Worm (Caenorhabditis elegans) whole organism, L3 larva: ENCODE results near the gene clec-121.

Source experiments
- ZK546.5 ChIP-seq: sonication (generic microtip); optimal IDR thresholded peaks from 2 replicates; lab custom pipeline; 2017; ENCODE audit warnings: missing biosample characterization, missing genetic modification characterization
- aly-2 ChIP-seq: fragments of 150-350 bp; optimal IDR thresholded peaks from 2 replicates; lab custom pipeline; 2014; ENCODE audit warnings: missing biosample characterization, missing genetic modification characterization
- ama-1 ChIP-seq: fragments of 150-350 bp; optimal IDR thresholded peaks from 2 replicates; lab custom pipeline; 2018
- ceh-16 ChIP-seq: sonication (generic microtip); optimal IDR thresholded peaks from 2 replicates; lab custom pipeline; 2017; ENCODE audit warnings: missing biosample characterization, missing genetic modification characterization
- ceh-28 ChIP-seq: fragments of 150-350 bp; optimal IDR thresholded peaks from 2 replicates; lab custom pipeline; 2014; ENCODE audit warnings: missing biosample characterization, missing genetic modification reagents, missing genetic modification characterization
- ceh-82 ChIP-seq: fragments of 150-350 bp; optimal IDR thresholded peaks from 2 replicates; lab custom pipeline; 2014; ENCODE audit warnings: missing biosample characterization, missing genetic modification characterization
- ceh-9 ChIP-seq: sonication (generic microtip); optimal IDR thresholded peaks from 2 replicates; lab custom pipeline; 2018; ENCODE audit warnings: missing biosample characterization, missing genetic modification characterization
- daf-12 ChIP-seq: fragments of 150-350 bp; optimal IDR thresholded peaks from 2 replicates; lab custom pipeline; 2014; ENCODE audit warnings: missing biosample characterization, missing genetic modification reagents, missing genetic modification characterization
- egl-27 ChIP-seq: sonication (generic microtip); optimal IDR thresholded peaks from 4 replicates; lab custom pipeline; 2017; ENCODE audit warnings: missing biosample characterization, missing genetic modification reagents, missing genetic modification characterization
- egl-5 ChIP-seq: fragments of 150-350 bp; optimal IDR thresholded peaks from 2 replicates; lab custom pipeline; 2017; ENCODE audit warnings: missing biosample characterization, missing genetic modification reagents, missing genetic modification characterization, inconsistent platforms
- elt-1 ChIP-seq: fragments of 150-350 bp; optimal IDR thresholded peaks from 2 replicates; lab custom pipeline; 2014; ENCODE audit warnings: missing biosample characterization, missing genetic modification characterization
- elt-2 ChIP-seq: sonication (generic microtip); optimal IDR thresholded peaks from 2 replicates; lab custom pipeline; 2016; ENCODE audit warnings: missing genetic modification reagents, mild to moderate bottlenecking, missing genetic modification characterization, missing compliant biosample characterization
- elt-3 ChIP-seq, 3 experiments: fragments of 150-350 bp in 1 of 3; sonication (generic microtip) in 2 of 3; optimal IDR thresholded peaks; 2 replicates in 2 of 3; 4 replicates in 1 of 3; lab custom pipeline; 2014 to 2017; ENCODE audit warnings: missing biosample characterization in 3 of 3, missing genetic modification characterization in 3 of 3
- eor-1 ChIP-seq, 2 experiments: fragments of 150-350 bp; optimal IDR thresholded peaks; 2 replicates each; lab custom pipeline; 2014 to 2018; ENCODE audit warnings: missing biosample characterization in 2 of 2, missing genetic modification characterization in 2 of 2
- fkh-10 ChIP-seq: sonication (generic microtip); optimal IDR thresholded peaks from 2 replicates; lab custom pipeline; 2017; ENCODE audit warnings: missing biosample characterization, missing genetic modification reagents, missing genetic modification characterization
- fkh-2 ChIP-seq: fragments of 150-350 bp; optimal IDR thresholded peaks from 2 replicates; lab custom pipeline; 2014; ENCODE audit warnings: missing biosample characterization, missing genetic modification reagents, missing genetic modification characterization
- fos-1 ChIP-seq: fragments of 150-350 bp; optimal IDR thresholded peaks from 2 replicates; lab custom pipeline; 2014; ENCODE audit warnings: missing biosample characterization, missing genetic modification characterization
- hmg-11 ChIP-seq: sonication (generic microtip); optimal IDR thresholded peaks from 2 replicates; lab custom pipeline; 2016; ENCODE audit warnings: missing genetic modification characterization, missing compliant biosample characterization
- jun-1 ChIP-seq: fragments of 150-350 bp; optimal IDR thresholded peaks from 2 replicates; lab custom pipeline; 2014; ENCODE audit warnings: missing biosample characterization, missing genetic modification reagents, missing genetic modification characterization
- lin-15B ChIP-seq: fragments of 150-350 bp; optimal IDR thresholded peaks from 2 replicates; lab custom pipeline; 2014; ENCODE audit warnings: missing biosample characterization, missing genetic modification characterization
- lin-39 ChIP-seq: fragments of 150-350 bp; optimal IDR thresholded peaks from 2 replicates; lab custom pipeline; 2018; ENCODE audit warnings: missing biosample characterization, missing genetic modification reagents, missing genetic modification characterization
- lsy-12 ChIP-seq: sonication (generic microtip); optimal IDR thresholded peaks from 2 replicates; lab custom pipeline; 2016; ENCODE audit warnings: mild to moderate bottlenecking, missing genetic modification characterization, missing compliant biosample characterization
- mdl-1 ChIP-seq: fragments of 150-350 bp; optimal IDR thresholded peaks from 2 replicates; lab custom pipeline; 2014; ENCODE audit warnings: missing biosample characterization, missing genetic modification characterization
- mml-1 ChIP-seq: fragments of 150-350 bp; sonication (generic microtip); optimal IDR thresholded peaks from 3 replicates; lab custom pipeline; 2014; ENCODE audit warnings: missing biosample characterization, missing genetic modification characterization
- nfya-1 ChIP-seq: sonication (generic microtip); optimal IDR thresholded peaks from 2 replicates; lab custom pipeline; 2017; ENCODE audit warnings: missing genetic modification characterization, mild to moderate bottlenecking, missing compliant biosample characterization, antibody characterized with exemption, moderate library complexity; ENCODE audit not compliant: insufficient read depth
- nhr-11 ChIP-seq: fragments of 150-350 bp; optimal IDR thresholded peaks from 2 replicates; lab custom pipeline; 2014; ENCODE audit warnings: missing biosample characterization, missing genetic modification characterization
- nhr-12 ChIP-seq: fragments of 150-350 bp; optimal IDR thresholded peaks from 2 replicates; lab custom pipeline; 2014; ENCODE audit warnings: missing biosample characterization, missing genetic modification characterization
- nhr-23 ChIP-seq: fragments of 150-350 bp; optimal IDR thresholded peaks from 2 replicates; lab custom pipeline; 2014; ENCODE audit warnings: missing biosample characterization, missing genetic modification reagents, missing genetic modification characterization
- nhr-237 ChIP-seq: fragments of 150-350 bp; optimal IDR thresholded peaks from 2 replicates; lab custom pipeline; 2014; ENCODE audit warnings: missing biosample characterization, missing genetic modification characterization
- nhr-25 ChIP-seq: sonication (generic microtip); optimal IDR thresholded peaks from 2 replicates; lab custom pipeline; 2017; ENCODE audit warnings: missing biosample characterization, missing genetic modification characterization
- nhr-28 ChIP-seq: fragments of 150-350 bp; optimal IDR thresholded peaks from 2 replicates; lab custom pipeline; 2014; ENCODE audit warnings: missing biosample characterization, missing genetic modification characterization
- nhr-43 ChIP-seq: sonication (generic microtip); optimal IDR thresholded peaks from 2 replicates; lab custom pipeline; 2016; ENCODE audit warnings: mild to moderate bottlenecking, missing genetic modification characterization, missing compliant biosample characterization; ENCODE audit not compliant: poor library complexity, severe bottlenecking
- nhr-67 ChIP-seq: fragments of 150-350 bp; optimal IDR thresholded peaks from 2 replicates; lab custom pipeline; 2014; ENCODE audit warnings: missing biosample characterization, missing genetic modification characterization
- nhr-76 ChIP-seq: fragments of 150-350 bp; sonication (generic microtip); optimal IDR thresholded peaks from 5 replicates; lab custom pipeline; 2014; ENCODE audit warnings: missing biosample characterization, missing genetic modification characterization
- nhr-77 ChIP-seq: fragments of 150-350 bp; optimal IDR thresholded peaks from 2 replicates; lab custom pipeline; 2014; ENCODE audit warnings: missing biosample characterization, missing genetic modification characterization
- pha-4 ChIP-seq: fragments of 150-350 bp; optimal IDR thresholded peaks from 2 replicates; lab custom pipeline; 2014; ENCODE audit warnings: missing biosample characterization, missing genetic modification reagents, missing genetic modification characterization
- pqm-1 ChIP-seq: fragments of 150-350 bp; optimal IDR thresholded peaks from 2 replicates; lab custom pipeline; 2017; ENCODE audit warnings: missing biosample characterization, missing genetic modification characterization, inconsistent platforms
- sea-2 ChIP-seq: fragments of 150-350 bp; sonication (generic microtip); optimal IDR thresholded peaks from 4 replicates; lab custom pipeline; 2014; ENCODE audit warnings: missing biosample characterization, missing genetic modification reagents, missing genetic modification characterization
- skn-1 ChIP-seq: fragments of 150-350 bp; optimal IDR thresholded peaks from 2 replicates; lab custom pipeline; 2014; ENCODE audit warnings: missing biosample characterization, missing genetic modification characterization
- snpc-4 ChIP-seq: fragments of 150-350 bp; optimal IDR thresholded peaks from 2 replicates; lab custom pipeline; 2014; ENCODE audit warnings: missing biosample characterization, missing genetic modification characterization
- tbx-2 ChIP-seq: sonication (generic microtip); optimal IDR thresholded peaks from 2 replicates; lab custom pipeline; 2016; ENCODE audit warnings: mild to moderate bottlenecking, missing genetic modification characterization, missing compliant biosample characterization
- unc-39 ChIP-seq: sonication (generic microtip); optimal IDR thresholded peaks from 4 replicates; lab custom pipeline; 2017; ENCODE audit warnings: missing biosample characterization, missing genetic modification characterization
- unc-62 ChIP-seq: fragments of 150-350 bp; sonication (generic microtip); optimal IDR thresholded peaks from 4 replicates; lab custom pipeline; 2014; ENCODE audit warnings: missing biosample characterization, missing genetic modification reagents, missing genetic modification characterization
- zag-1 ChIP-seq: fragments of 150-350 bp; optimal IDR thresholded peaks from 2 replicates; lab custom pipeline; 2014; ENCODE audit warnings: missing biosample characterization, missing genetic modification characterization
- ztf-11 ChIP-seq: fragments of 150-350 bp; optimal IDR thresholded peaks from 2 replicates; lab custom pipeline; 2014; ENCODE audit warnings: missing biosample characterization, missing genetic modification characterization
- ztf-4 ChIP-seq: fragments of 150-350 bp; optimal IDR thresholded peaks from 2 replicates; lab custom pipeline; 2014; ENCODE audit warnings: missing biosample characterization, missing genetic modification characterization

Gene clec-121

DNA sequence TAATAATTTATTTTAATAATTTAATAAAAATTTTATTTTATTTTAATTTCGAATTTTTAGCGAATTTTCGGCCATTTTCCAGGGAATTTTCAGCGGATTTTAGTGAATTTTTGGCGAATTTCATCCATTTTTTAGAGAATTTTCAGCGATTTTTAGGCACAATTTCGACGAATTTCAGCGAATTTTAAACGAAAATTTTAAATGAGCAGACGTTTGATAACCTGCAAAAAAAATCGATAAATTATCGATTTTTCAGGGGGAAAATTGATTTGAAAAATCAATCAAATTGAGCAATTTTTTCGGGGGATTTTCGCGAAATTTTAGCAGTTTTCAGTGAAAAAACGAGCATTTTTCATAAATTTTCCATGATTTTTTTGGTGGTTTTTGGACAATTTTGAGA, 33.5 kb upstream of the clec-121 start:
- TF ChIP-seq fkh-10 (no peak), ceh-28 (tag; lab: Kevin White, UChicago) (peak; percentile 74)

DNA sequence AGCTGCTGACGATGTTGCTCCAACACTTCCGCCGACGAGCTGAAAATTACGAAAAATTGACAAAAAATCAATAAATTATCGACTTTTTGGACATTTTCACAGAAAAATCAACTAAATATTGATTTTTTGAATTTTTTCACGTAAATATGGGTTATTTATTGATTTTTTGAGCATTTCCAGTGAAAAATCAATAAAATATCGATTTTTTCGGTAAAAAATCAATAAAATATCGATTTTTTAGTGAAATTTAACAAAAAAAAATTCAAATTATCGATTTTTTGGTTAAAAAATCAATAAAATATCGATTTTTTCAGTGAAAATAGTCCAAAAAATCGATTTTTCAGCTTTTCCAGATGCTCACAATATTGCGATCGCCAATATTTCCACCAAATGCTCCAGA, 31.9 kb upstream of the clec-121 start:
- TF ChIP-seq mml-1 (tag; lab: Kevin White, UChicago) (no peak), ceh-28 (tag; lab: Kevin White, UChicago) (peak; percentile 97)

DNA sequence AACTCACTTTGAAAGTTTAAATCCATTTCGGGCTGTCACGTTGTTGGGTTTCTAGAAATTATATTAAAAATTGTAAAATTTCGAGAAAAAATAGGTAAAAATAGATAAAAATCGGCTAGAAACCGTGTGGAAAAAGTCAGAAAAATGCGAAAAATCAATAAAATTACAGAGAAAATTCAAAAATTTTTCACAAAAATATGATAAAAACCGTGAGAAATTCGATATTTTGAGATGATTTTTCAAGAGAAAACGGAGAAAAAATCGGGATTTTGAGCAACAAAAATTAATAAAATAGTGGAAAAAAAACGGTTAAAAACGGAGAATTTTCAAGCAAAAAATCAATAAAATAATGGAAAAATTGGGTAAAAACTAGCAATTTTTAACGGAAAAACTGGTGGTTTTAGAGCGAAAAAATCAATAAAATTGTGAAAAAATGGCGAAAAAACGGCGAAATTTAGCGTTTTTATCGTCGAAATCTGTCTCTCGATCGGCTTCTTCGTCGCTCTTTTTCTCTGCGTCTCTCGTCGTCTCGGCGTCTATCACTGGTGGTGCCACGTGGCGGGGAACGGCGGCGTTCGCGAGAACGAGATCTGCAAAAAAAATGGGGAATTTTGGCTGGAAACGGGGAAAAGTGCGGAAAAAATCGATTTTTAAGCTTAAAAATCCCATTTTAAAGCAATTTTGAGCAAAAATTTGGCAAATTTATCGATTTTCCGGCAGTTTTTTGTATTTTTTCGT, 30.9 kb upstream of the clec-121 start, which contains the start of gene Y25C1A.7:
Y25C1A.7 (minus strand) TSS at position 51 of the 738 bp plus-strand sequence.
- TF ChIP-seq nhr-25 (tag; lab: Kevin White, UChicago) (no peak), ceh-28 (tag; lab: Kevin White, UChicago) (peak; percentile 34)

DNA sequence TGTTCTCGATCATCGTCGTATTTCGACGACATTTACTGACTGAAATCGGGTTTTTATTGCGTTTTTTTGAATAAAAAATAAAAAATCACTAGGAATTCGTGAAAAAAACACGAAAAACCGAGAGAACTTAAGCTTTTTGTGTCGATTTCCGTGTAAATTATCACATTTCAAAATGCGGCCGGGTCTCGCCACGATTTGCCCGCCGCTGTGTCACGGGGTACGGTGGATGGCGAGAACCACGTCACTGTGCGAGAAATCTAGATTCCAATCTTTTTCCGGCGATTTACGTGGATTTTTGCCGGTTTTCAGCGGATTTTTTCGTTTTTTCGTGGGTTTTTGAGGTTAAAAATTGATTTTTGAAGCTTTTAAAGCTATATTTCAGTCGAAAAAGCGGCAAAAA, 25.2 kb upstream of the clec-121 start, which contains the start of gene Y25C1A.8:
Y25C1A.8 (minus strand) TSS at position 45 of the 400 bp plus-strand sequence.
- TF ChIP-seq unc-39 (tag; lab: Kevin White, UChicago) (no peak), ceh-16 (no peak), nhr-43 (tag; lab: Kevin White, UChicago) (peak; percentile 95), mml-1 (tag; lab: Kevin White, UChicago) (no peak), nhr-23 (tag; lab: Kevin White, UChicago) (peak; percentile 89), eor-1 (tag; optimal IDR thresholded peaks at IDR 0.05; lab: Kevin White, UChicago) (no peak), fkh-10 (peak; percentile 62), fkh-2 (tag; lab: Kevin White, UChicago) (peak; percentile 35), lsy-12 (tag; lab: Kevin White, UChicago) (peak; percentile 90), lin-39 (tag; lab: Kevin White, UChicago) (peak; percentile 89), egl-5 (tag; lab: Kevin White, UChicago) (peak; percentile 87), nfya-1 (peak; percentile 96), ztf-11 (tag; lab: Kevin White, UChicago) (no peak), nhr-77 (peak; percentile 41), ztf-4 (tag; lab: Kevin White, UChicago) (no peak), pha-4 (tag; lab: Kevin White, UChicago) (peak; percentile 88), ama-1 (lab: Kevin White, UChicago) (peak; percentile 20), nhr-28 (tag; lab: Kevin White, UChicago) (no peak), nhr-67 (no peak), ceh-9 (no peak), aly-2 (tag; lab: Kevin White, UChicago) (peak; percentile 82), hmg-11 (tag; lab: Kevin White, UChicago) (peak; percentile 91), daf-12 (peak; percentile 35), nhr-25 (tag; lab: Kevin White, UChicago) (peak; percentile 80), skn-1 (tag; lab: Kevin White, UChicago) (peak; percentile 83), snpc-4 (peak; percentile 85), elt-1 (peak; percentile 71), elt-3 (tag; optimal IDR thresholded peaks at IDR 0.05; lab: Kevin White, UChicago) (peak in 1 of 3 experiments; percentile 32), ceh-28 (tag; lab: Kevin White, UChicago) (peak; percentile 86), lin-15B (tag; lab: Kevin White, UChicago) (peak; percentile 76), jun-1 (tag; lab: Kevin White, UChicago) (peak; percentile 94), unc-62 (GFP tag; lab: Kevin White, UChicago) (no peak), zag-1 (tag; lab: Kevin White, UChicago) (no peak), nhr-12 (tag; lab: Kevin White, UChicago) (no peak), egl-27 (tag; lab: Kevin White, UChicago) (no peak), ZK546.5 (tag; lab: Kevin White, UChicago) (peak; percentile 17), ceh-82 (peak; percentile 89), nhr-76 (tag; lab: Kevin White, UChicago) (no peak), nhr-237 (tag; lab: Kevin White, UChicago) (no peak), mdl-1 (tag; lab: Kevin White, UChicago) (no peak), nhr-11 (tag; lab: Kevin White, UChicago) (no peak), sea-2 (no peak), pqm-1 (tag; lab: Kevin White, UChicago) (peak; percentile 32), fos-1 (tag; lab: Kevin White, UChicago) (peak; percentile 23), elt-2 (tag; lab: Kevin White, UChicago) (peak; percentile 75), tbx-2 (tag; lab: Kevin White, UChicago) (peak; percentile 87)
